Worm (Caenorhabditis elegans): Measurements from ENCODE around the gene F56D6.9.

DNA sequence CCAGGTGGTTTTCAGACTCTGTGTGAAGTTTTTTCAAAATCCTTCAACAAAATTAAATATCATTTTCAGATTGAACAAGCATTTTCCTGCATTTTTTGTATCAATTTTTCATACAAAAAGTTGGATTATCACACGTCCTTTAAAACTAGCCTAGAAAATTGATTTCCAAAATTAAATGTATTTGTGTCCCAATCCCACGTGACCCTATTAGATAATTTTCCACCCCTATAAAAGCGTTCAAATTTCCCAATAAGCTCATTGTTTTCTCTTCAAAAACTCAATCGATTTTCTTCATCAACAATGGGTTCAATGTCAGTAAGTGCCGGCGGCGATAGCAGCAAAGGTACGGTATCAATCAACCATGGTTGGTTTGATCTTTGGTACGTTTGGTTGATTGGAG is 22.3 kb downstream of the F56D6.9 start, which contains the start of gene F56D6.19:
- TF ChIP-seq pha-4 (tag; optimal IDR thresholded peaks at IDR 0.05) (no peak), nhr-76 (tag; optimal IDR thresholded peaks at IDR 0.05) (no peak), ztf-11 (tag; optimal IDR thresholded peaks at IDR 0.05) (no peak), lsy-2 (tag; optimal IDR thresholded peaks at IDR 0.05) (no peak), unc-39 (tag; optimal IDR thresholded peaks at IDR 0.05) (no peak), ces-1 (GFP tag; optimal IDR thresholded peaks at IDR 0.05) (no peak), nhr-237 (tag; optimal IDR thresholded peaks at IDR 0.05) (no peak), drap-1 (GFP tag; optimal IDR thresholded peaks at IDR 0.05) (no peak), nhr-2 (tag; optimal IDR thresholded peaks at IDR 0.05) (no peak), nhr-12 (tag; optimal IDR thresholded peaks at IDR 0.05) (no peak), elt-3 (tag; optimal IDR thresholded peaks at IDR 0.05) (no peak)
